Fruit fly (Drosophila melanogaster) whole organism, wandering third instar larva: Measurements from ENCODE around the gene CG14543.

Experiments
- Abd-B ChIP-seq: fragments of >200 bp; optimal IDR thresholded peaks from 2 replicates; lab custom pipeline; 2017; ENCODE audit warnings: missing biosample characterization, missing genetic modification characterization
- CG32264 ChIP-seq: fragments of 200-800 bp; sonication (Bioruptor generic); optimal IDR thresholded peaks from 2 replicates; lab custom pipeline; 2016; ENCODE audit warnings: missing biosample characterization, missing genetic modification characterization
- CG9705 ChIP-seq: fragments of 200-800 bp; sonication (Bioruptor generic); optimal IDR thresholded peaks from 2 replicates; lab custom pipeline; 2018; ENCODE audit warnings: missing biosample characterization, mild to moderate bottlenecking, missing genetic modification characterization
- CrebA ChIP-seq: fragments of 200-800 bp; sonication (Bioruptor generic); optimal IDR thresholded peaks from 2 replicates; lab custom pipeline; 2016; ENCODE audit warnings: missing biosample characterization, mild to moderate bottlenecking, missing genetic modification characterization, borderline replicate concordance
- Dfd ChIP-seq: fragments of >200 bp; optimal IDR thresholded peaks from 2 replicates; lab custom pipeline; 2017; ENCODE audit warnings: missing biosample characterization, missing genetic modification characterization
- Dif ChIP-seq: fragments of 200-275, 200-300 bp; sonication (Bioruptor generic); optimal IDR thresholded peaks from 2 replicates; lab custom pipeline; 2018; ENCODE audit warnings: missing biosample characterization, missing genetic modification characterization; ENCODE audit not compliant: partially characterized antibody
- GATAd ChIP-seq: sonication (Bioruptor generic); optimal IDR thresholded peaks from 2 replicates; lab custom pipeline; 2016; ENCODE audit warnings: missing biosample characterization, missing genetic modification characterization
- HLH106 ChIP-seq: fragments of 200-800 bp; optimal IDR thresholded peaks from 3 replicates; lab custom pipeline; 2019; ENCODE audit warnings: missing biosample characterization, mild to moderate bottlenecking, missing genetic modification characterization, moderate library complexity
- Hnf4 ChIP-seq: fragments of 200-800 bp; sonication (Bioruptor generic); optimal IDR thresholded peaks from 2 replicates; lab custom pipeline; 2016; ENCODE audit warnings: missing biosample characterization, mild to moderate bottlenecking, missing genetic modification characterization
- Hr78 ChIP-seq: fragments of >200 bp; optimal IDR thresholded peaks from 2 replicates; lab custom pipeline; 2017; ENCODE audit warnings: missing biosample characterization, missing genetic modification characterization
- Hr83 ChIP-seq: fragments of 200-300 bp; sonication (Bioruptor generic); optimal IDR thresholded peaks from 2 replicates; lab custom pipeline; 2016; ENCODE audit warnings: missing biosample characterization, mild to moderate bottlenecking, missing genetic modification characterization, moderate library complexity; ENCODE audit not compliant: poor library complexity, severe bottlenecking
- Jra ChIP-seq: sonication (Bioruptor generic); optimal IDR thresholded peaks from 2 replicates; lab custom pipeline; 2016; ENCODE audit warnings: missing biosample characterization, missing genetic modification characterization
- Mio ChIP-seq: sonication (Bioruptor generic); optimal IDR thresholded peaks from 2 replicates; lab custom pipeline; 2016; ENCODE audit warnings: missing biosample characterization, missing genetic modification characterization
- Myc ChIP-seq: fragments of >200 bp; optimal IDR thresholded peaks from 2 replicates; lab custom pipeline; 2017
- N ChIP-seq: fragments of >200 bp; optimal IDR thresholded peaks from 2 replicates; lab custom pipeline; 2018; ENCODE audit warnings: missing biosample characterization, missing external identifiers, missing genetic modification characterization
- OdsH ChIP-seq: fragments of 200-800 bp; sonication (Bioruptor generic); optimal IDR thresholded peaks from 2 replicates; lab custom pipeline; 2016; ENCODE audit warnings: missing biosample characterization, mild to moderate bottlenecking, missing genetic modification characterization
- Rel ChIP-seq, 2 experiments: fragments of 200-800 bp; sonication (Bioruptor generic) in 1 of 2; optimal IDR thresholded peaks; 2 replicates in 1 of 2; 3 replicates in 1 of 2; lab custom pipeline; 2016 to 2019; ENCODE audit warnings: mild to moderate bottlenecking in 2 of 2, missing biosample characterization in 2 of 2, missing genetic modification characterization in 2 of 2, moderate library complexity in 1 of 2
- Sp1 ChIP-seq: fragments of 200-800 bp; sonication (Bioruptor generic); optimal IDR thresholded peaks from 3 replicates; lab custom pipeline; 2019; ENCODE audit warnings: missing biosample characterization, mild to moderate bottlenecking, missing genetic modification characterization, moderate library complexity
- Vsx2 ChIP-seq: fragments of 200-300, 225-300 bp; sonication (Bioruptor generic); optimal IDR thresholded peaks from 2 replicates; lab custom pipeline; 2018; ENCODE audit warnings: missing biosample characterization, missing genetic modification characterization; ENCODE audit not compliant: partially characterized antibody
- br ChIP-seq: fragments of 200-800 bp; sonication (Bioruptor generic); optimal IDR thresholded peaks from 2 replicates; lab custom pipeline; 2016; ENCODE audit warnings: missing biosample characterization, missing genetic modification characterization
- brk ChIP-seq: fragments of 200-800 bp; sonication (Bioruptor generic); optimal IDR thresholded peaks from 2 replicates; lab custom pipeline; 2016; ENCODE audit warnings: missing biosample characterization, mild to moderate bottlenecking, missing genetic modification characterization
- dl ChIP-seq, 2 experiments: fragments of 175-275, 200-275 bp in 1 of 2; fragments of 200-275 bp in 1 of 2; sonication (Bioruptor generic); optimal IDR thresholded peaks; lab custom pipeline; 2018; ENCODE audit warnings: mild to moderate bottlenecking in 2 of 2, missing biosample characterization in 2 of 2, missing genetic modification characterization in 2 of 2, moderate library complexity in 2 of 2; ENCODE audit not compliant: partially characterized antibody in 2 of 2, insufficient read depth in 1 of 2
- dmrt93B ChIP-seq: fragments of 200-800 bp; sonication (Bioruptor generic); optimal IDR thresholded peaks from 2 replicates; lab custom pipeline; 2018; ENCODE audit warnings: missing biosample characterization, mild to moderate bottlenecking, missing genetic modification characterization
- dsf ChIP-seq: sonication (Bioruptor generic); optimal IDR thresholded peaks from 2 replicates; lab custom pipeline; 2016; ENCODE audit warnings: missing biosample characterization, missing genetic modification characterization, borderline replicate concordance
- ey ChIP-seq: fragments of 200-800 bp; sonication (Bioruptor generic); optimal IDR thresholded peaks from 2 replicates; lab custom pipeline; 2016; ENCODE audit warnings: missing biosample characterization, missing genetic modification characterization
- foxo ChIP-seq, 2 experiments: fragments of 200-800 bp; sonication (Bioruptor generic); optimal IDR thresholded peaks; 2 replicates in 1 of 2; 3 replicates in 1 of 2; lab custom pipeline; 2016 to 2017; ENCODE audit warnings: missing biosample characterization in 2 of 2, missing genetic modification characterization in 2 of 2
- fru ChIP-seq: fragments of 200-800 bp; sonication (Bioruptor generic); optimal IDR thresholded peaks from 3 replicates; lab custom pipeline; 2016; ENCODE audit warnings: missing biosample characterization, mild to moderate bottlenecking, missing genetic modification characterization
- h ChIP-seq: fragments of 200-800 bp; sonication (Bioruptor generic); optimal IDR thresholded peaks from 3 replicates; lab custom pipeline; 2016; ENCODE audit warnings: missing biosample characterization, mild to moderate bottlenecking, missing genetic modification characterization
- jim ChIP-seq: fragments of 175-275, 200-325 bp; sonication (Bioruptor generic); optimal IDR thresholded peaks from 2 replicates; lab custom pipeline; 2016; ENCODE audit warnings: missing biosample characterization, mild to moderate bottlenecking, missing genetic modification characterization
- pan ChIP-seq: fragments of >200 bp; optimal IDR thresholded peaks from 2 replicates; lab custom pipeline; 2017
- psq ChIP-seq: fragments of 200-800 bp; sonication (Bioruptor generic); optimal IDR thresholded peaks from 3 replicates; lab custom pipeline; 2017; ENCODE audit warnings: missing biosample characterization, mild to moderate bottlenecking, missing genetic modification characterization, moderate library complexity
- rgr ChIP-seq: fragments of 200-800 bp; sonication (Bioruptor generic); optimal IDR thresholded peaks from 3 replicates; lab custom pipeline; 2016; ENCODE audit warnings: missing biosample characterization, mild to moderate bottlenecking, missing genetic modification characterization
- sage ChIP-seq: fragments of 200-800 bp; sonication (Bioruptor generic); optimal IDR thresholded peaks from 2 replicates; lab custom pipeline; 2016; ENCODE audit warnings: missing biosample characterization, mild to moderate bottlenecking, missing genetic modification characterization
- sv ChIP-seq: fragments of 200-800 bp; sonication (Bioruptor generic); optimal IDR thresholded peaks from 3 replicates; lab custom pipeline; 2016; ENCODE audit warnings: missing biosample characterization, missing genetic modification characterization
- tai ChIP-seq: sonication (Bioruptor generic); optimal IDR thresholded peaks from 2 replicates; lab custom pipeline; 2016; ENCODE audit warnings: missing biosample characterization, missing genetic modification characterization
- usp ChIP-seq: fragments of >200 bp; optimal IDR thresholded peaks from 2 replicates; lab custom pipeline; 2017; ENCODE audit warnings: missing biosample characterization, missing genetic modification characterization

The CG14543 gene

dm6 chr3R:26095551-26095950 lies 39.1 kb downstream of the CG14543 start:
- TF ChIP-seq tai (GFP tag; lab: Kevin White, UChicago) (no peak), OdsH (GFP tag; lab: Kevin White, UChicago) (no peak), br (no peak), psq (GFP tag; lab: Kevin White, UChicago) (no peak), dsf (GFP tag; lab: Kevin White, UChicago) (no peak), Dif (GFP tag; lab: Kevin White, UChicago) (no peak), h (GFP tag; lab: Kevin White, UChicago) (no peak), foxo (GFP tag; optimal IDR thresholded peaks at IDR 0.05; lab: Kevin White, UChicago) (no peak), Hnf4 (no peak), dmrt93B (GFP tag; lab: Kevin White, UChicago) (no peak), Vsx2 (no peak), HLH106 (tag; lab: Kevin White, UChicago) (no peak), Myc (no peak), Dfd (GFP tag; lab: Kevin White, UChicago) (no peak), ey (GFP tag; lab: Kevin White, UChicago) (no peak), Hr83 (GFP tag; lab: Kevin White, UChicago) (no peak)

dm6 chr3R:26096192-26096591 lies 39.8 kb downstream of the CG14543 start:
- peak; percentile 96 for TF ChIP-seq Dfd (GFP tag; lab: Kevin White, UChicago)
- no peak for TF ChIP-seq CG9705 (GFP tag; lab: Kevin White, UChicago)

- peak; percentile 45 for TF ChIP-seq Hr83 (GFP tag; lab: Kevin White, UChicago)
- TF ChIP-seq Vsx2 = peak; percentile 94
- TF ChIP-seq dmrt93B (GFP tag; lab: Kevin White, UChicago) = peak; percentile 68
- no peak for TF ChIP-seq Rel (GFP tag; optimal IDR thresholded peaks at IDR 0.05; lab: Kevin White, UChicago)
- TF ChIP-seq Rel (tag; optimal IDR thresholded peaks at IDR 0.05; lab: Kevin White, UChicago) = peak; percentile 25
- peak in 1 of 2 experiments; percentile 79 for TF ChIP-seq foxo (GFP tag; optimal IDR thresholded peaks at IDR 0.05; lab: Kevin White, UChicago)
- peak; percentile 55 for TF ChIP-seq OdsH (GFP tag; lab: Kevin White, UChicago)
- peak; percentile 89 for TF ChIP-seq Sp1
- TF ChIP-seq sv (GFP tag; lab: Kevin White, UChicago) = peak; percentile 4
- no peak for TF ChIP-seq Abd-B
- TF ChIP-seq brk (GFP tag; lab: Kevin White, UChicago) = no peak
- TF ChIP-seq Dif (GFP tag; lab: Kevin White, UChicago) = peak; percentile 85
- no peak for TF ChIP-seq sage
- TF ChIP-seq CG32264 (GFP tag; lab: Kevin White, UChicago) = no peak
- peak; percentile 29 for TF ChIP-seq fru (GFP tag; lab: Kevin White, UChicago)
- peak; percentile 88 for TF ChIP-seq HLH106 (tag; lab: Kevin White, UChicago)
- TF ChIP-seq rgr (GFP tag; lab: Kevin White, UChicago) = peak; percentile 39
- no peak for TF ChIP-seq dsf (GFP tag; lab: Kevin White, UChicago)
- peak; percentile 73 for TF ChIP-seq psq (GFP tag; lab: Kevin White, UChicago)
- peak; percentile 9 for TF ChIP-seq CG9705 (GFP tag; lab: Kevin White, UChicago)
- TF ChIP-seq dl (GFP tag; optimal IDR thresholded peaks at IDR 0.05; lab: Kevin White, UChicago; ENCODE audit: insufficient read depth in 1 of 2, partially characterized antibody in 2 of 2) = peak; percentile 47 to 70
- no peak for TF ChIP-seq GATAd (GFP tag; lab: Kevin White, UChicago)
- TF ChIP-seq tai (GFP tag; lab: Kevin White, UChicago) = no peak
These were observed 42.2 kb downstream of the CG14543 start, which contains the start of gene dysf for dm6 chr3R:26098502-26099210. dysf (minus strand) TSS chr3R:26098711.

- TF ChIP-seq Hr83 (GFP tag; lab: Kevin White, UChicago) (no peak), usp (GFP tag; lab: Kevin White, UChicago) (no peak), Dif (GFP tag; lab: Kevin White, UChicago) (no peak), rgr (GFP tag; lab: Kevin White, UChicago) (peak; percentile 27), dsf (GFP tag; lab: Kevin White, UChicago) (no peak), Hr78 (GFP tag; lab: Kevin White, UChicago) (no peak), dmrt93B (GFP tag; lab: Kevin White, UChicago) (no peak), brk (GFP tag; lab: Kevin White, UChicago) (peak; percentile 27), sv (GFP tag; lab: Kevin White, UChicago) (no peak), pan (lab: Kevin White, UChicago) (no peak), CrebA (GFP tag; lab: Kevin White, UChicago) (no peak), h (GFP tag; lab: Kevin White, UChicago) (peak; percentile 28), Jra (GFP tag; lab: Kevin White, UChicago) (peak; percentile 26), Vsx2 (no peak), jim (GFP tag; lab: Kevin White, UChicago) (no peak), Rel (GFP tag; optimal IDR thresholded peaks at IDR 0.05; lab: Kevin White, UChicago) (no peak), Rel (tag; optimal IDR thresholded peaks at IDR 0.05; lab: Kevin White, UChicago) (no peak), dl (GFP tag; optimal IDR thresholded peaks at IDR 0.05; lab: Kevin White, UChicago; ENCODE audit: insufficient read depth in 1 of 2, partially characterized antibody in 2 of 2) (no peak), N (GFP tag; lab: Kevin White, UChicago) (no peak), tai (GFP tag; lab: Kevin White, UChicago) (peak; percentile 5), Dfd (GFP tag; lab: Kevin White, UChicago) (no peak), OdsH (GFP tag; lab: Kevin White, UChicago) (no peak), CG32264 (GFP tag; lab: Kevin White, UChicago) (no peak), foxo (GFP tag; optimal IDR thresholded peaks at IDR 0.05; lab: Kevin White, UChicago) (no peak), GATAd (GFP tag; lab: Kevin White, UChicago) (no peak), CG9705 (GFP tag; lab: Kevin White, UChicago) (no peak), Myc (no peak), Abd-B (no peak), Sp1 (no peak), Mio (no peak), HLH106 (tag; lab: Kevin White, UChicago) (no peak)
These were observed 42.8 kb downstream of the CG14543 start for dm6 chr3R:26099238-26099637.
